Worm (Caenorhabditis elegans) whole organism, L2 larva: ENCODE data around the gene JC8.7.

Experiments
- blmp-1 ChIP-seq: sonication (generic microtip); optimal IDR thresholded peaks from 2 replicates; lab custom pipeline; 2017; ENCODE audit warnings: missing genetic modification characterization, mild to moderate bottlenecking, missing compliant biosample characterization, antibody characterized with exemption, moderate library complexity; ENCODE audit not compliant: insufficient read depth
- crh-2 ChIP-seq: sonication (generic microtip); optimal IDR thresholded peaks from 2 replicates; lab custom pipeline; 2017; ENCODE audit warnings: missing biosample characterization, missing genetic modification characterization
- mbf-1 ChIP-seq: sonication (generic microtip); optimal IDR thresholded peaks from 2 replicates; lab custom pipeline; 2017; ENCODE audit warnings: missing biosample characterization, missing genetic modification characterization
- snpc-4 ChIP-seq: fragments of 150-350 bp; optimal IDR thresholded peaks from 2 replicates; lab custom pipeline; 2014; ENCODE audit warnings: missing biosample characterization, missing genetic modification characterization
- unc-55 ChIP-seq: fragments of 150-350 bp; sonication (generic microtip); optimal IDR thresholded peaks from 3 replicates; lab custom pipeline; 2014; ENCODE audit warnings: missing biosample characterization, missing genetic modification reagents, missing genetic modification characterization

DNA sequence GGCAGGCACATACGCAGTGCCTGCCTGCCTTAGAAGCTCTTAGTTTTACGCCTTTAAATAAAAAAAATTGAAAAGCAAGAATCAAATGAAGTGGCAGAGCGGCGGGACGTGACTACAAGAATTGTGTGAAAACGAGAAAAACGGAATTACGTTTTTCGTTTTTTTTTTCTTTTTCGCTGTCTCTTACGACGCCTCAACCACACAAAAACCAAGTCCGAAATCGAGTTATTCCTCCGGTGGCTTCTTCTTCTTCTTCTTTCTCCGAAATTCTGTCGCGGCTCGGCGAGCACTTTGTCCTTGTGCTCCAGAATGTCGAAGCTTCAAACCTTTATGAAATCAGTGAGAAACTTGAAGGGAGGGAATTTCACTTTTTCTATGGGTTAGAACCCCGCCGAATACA is 26.5 kb upstream of the JC8.7 start:
- TF ChIP-seq blmp-1 (tag; lab: Kevin White, UChicago) (no peak), crh-2 (no peak), snpc-4 (tag; lab: Kevin White, UChicago) (no peak), unc-55 (GFP tag; lab: Kevin White, UChicago) (no peak), mbf-1 (tag; lab: Kevin White, UChicago) (no peak)
